Fruit fly (Drosophila melanogaster) whole organism: ENCODE measurements around the gene CG17597.

Source experiments
- pan ChIP-seq: fragments of >200 bp; optimal IDR thresholded peaks from 2 replicates; lab custom pipeline; 2017
- usp ChIP-seq: fragments of >200 bp; optimal IDR thresholded peaks from 2 replicates; lab custom pipeline; 2017; ENCODE audit warnings: missing biosample characterization, missing genetic modification characterization, mixed read lengths

DNA sequence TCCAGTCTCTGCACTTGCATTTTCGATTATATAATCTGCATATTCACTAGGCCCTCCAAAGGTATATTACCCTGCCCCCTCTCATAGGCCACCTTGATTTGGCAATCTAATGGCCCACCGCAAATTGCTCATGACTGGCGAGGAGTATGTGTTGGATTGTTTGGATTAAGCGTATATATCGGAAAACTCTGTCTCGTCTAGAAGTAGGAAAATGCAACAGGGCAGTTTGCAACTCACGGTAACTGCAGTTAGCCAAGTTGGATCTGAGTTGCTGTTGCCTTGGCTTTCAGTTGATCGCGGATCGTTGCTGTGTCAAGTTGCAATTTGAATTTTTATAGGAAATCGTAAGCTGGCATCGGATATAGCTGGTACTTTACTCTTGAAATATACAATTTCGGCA lies 11.9 kb downstream of the CG17597 start, which contains the start of gene Ugt36F1:
- no peak for TF ChIP-seq pan (lab: Kevin White, UChicago)
- no peak for TF ChIP-seq usp
